Worm (Caenorhabditis elegans) whole organism, L1 larva: ENCODE measurements around the gene zig-12.

ENCODE experiments used
- C16A3.4 ChIP-seq: fragments of 150-350 bp; optimal IDR thresholded peaks from 2 replicates; lab custom pipeline; 2014; ENCODE audit warnings: missing biosample characterization, missing genetic modification characterization
- Y116A8C.19 ChIP-seq: sonication (generic microtip); optimal IDR thresholded peaks from 2 replicates; lab custom pipeline; 2016; ENCODE audit warnings: missing compliant biosample characterization, missing genetic modification characterization, borderline replicate concordance
- aha-1 ChIP-seq: fragments of 150-350 bp; optimal IDR thresholded peaks from 2 replicates; lab custom pipeline; 2014; ENCODE audit warnings: missing biosample characterization, missing genetic modification characterization
- blmp-1 ChIP-seq: fragments of 150-350 bp; optimal IDR thresholded peaks from 2 replicates; lab custom pipeline; 2014; ENCODE audit warnings: missing biosample characterization, missing genetic modification characterization
- ceh-63 ChIP-seq: fragments of 200-800 bp; sonication (Bioruptor generic); optimal IDR thresholded peaks from 2 replicates; lab custom pipeline; 2018; ENCODE audit warnings: mild to moderate bottlenecking, missing genetic modification characterization, missing compliant biosample characterization
- ceh-82 ChIP-seq, 3 experiments: fragments of 150-350 bp in 1 of 3; sonication (generic microtip) in 2 of 3; optimal IDR thresholded peaks; 2 replicates each; lab custom pipeline; 2014 to 2017; ENCODE audit warnings: missing biosample characterization in 3 of 3, missing genetic modification characterization in 3 of 3
- ceh-90 ChIP-seq: sonication (generic microtip); optimal IDR thresholded peaks from 2 replicates; lab custom pipeline; 2016; ENCODE audit warnings: missing genetic modification characterization, missing compliant biosample characterization
- ces-1 ChIP-seq: fragments of 150-350 bp; optimal IDR thresholded peaks from 2 replicates; lab custom pipeline; 2014; ENCODE audit warnings: missing biosample characterization, missing genetic modification reagents, missing genetic modification characterization
- dsc-1 ChIP-seq: sonication (generic microtip); optimal IDR thresholded peaks from 2 replicates; lab custom pipeline; 2016; ENCODE audit warnings: mild to moderate bottlenecking, missing genetic modification characterization, missing compliant biosample characterization
- elt-3 ChIP-seq, 6 experiments: fragments of 150-350 bp in 1 of 6; sonication (generic microtip); optimal IDR thresholded peaks; 2 replicates each; lab custom pipeline; 2017 to 2018; ENCODE audit warnings: missing biosample characterization in 6 of 6, missing genetic modification characterization in 6 of 6, inconsistent platforms in 1 of 6
- fkh-4 ChIP-seq: sonication (generic microtip); optimal IDR thresholded peaks from 2 replicates; lab custom pipeline; 2016; ENCODE audit warnings: missing compliant biosample characterization, missing genetic modification characterization, borderline replicate concordance
- hlh-17 ChIP-seq: fragments of 200-800 bp; sonication (Bioruptor generic); optimal IDR thresholded peaks from 2 replicates; lab custom pipeline; 2018; ENCODE audit warnings: missing genetic modification characterization, mild to moderate bottlenecking, missing compliant biosample characterization, moderate library complexity, borderline replicate concordance
- hlh-4 ChIP-seq: sonication (generic microtip); optimal IDR thresholded peaks from 2 replicates; lab custom pipeline; 2016; ENCODE audit warnings: mild to moderate bottlenecking, missing genetic modification characterization, missing compliant biosample characterization
- irx-1 ChIP-seq: sonication (generic microtip); optimal IDR thresholded peaks from 2 replicates; lab custom pipeline; 2016; ENCODE audit warnings: missing genetic modification characterization, missing compliant biosample characterization
- jun-1 ChIP-seq: fragments of 150-350 bp; optimal IDR thresholded peaks from 2 replicates; lab custom pipeline; 2014; ENCODE audit warnings: missing biosample characterization, missing genetic modification reagents, missing genetic modification characterization
- lin-14 ChIP-seq: fragments of 200-800 bp; sonication (Bioruptor generic); optimal IDR thresholded peaks from 2 replicates; lab custom pipeline; 2018; ENCODE audit warnings: mild to moderate bottlenecking, missing genetic modification characterization, moderate library complexity, missing compliant biosample characterization
- lin-15B ChIP-seq: fragments of 150-350 bp; sonication (generic microtip); optimal IDR thresholded peaks from 3 replicates; lab custom pipeline; 2014; ENCODE audit warnings: missing biosample characterization, missing genetic modification characterization
- lin-39 ChIP-seq: fragments of 150-350 bp; optimal IDR thresholded peaks from 2 replicates; lab custom pipeline; 2014; ENCODE audit warnings: missing biosample characterization, missing genetic modification reagents, missing genetic modification characterization
- lsy-2 ChIP-seq, 2 experiments: fragments of 150-350 bp; optimal IDR thresholded peaks; 2 replicates each; lab custom pipeline; 2014; ENCODE audit warnings: missing biosample characterization in 2 of 2, missing genetic modification characterization in 2 of 2
- mab-9 ChIP-seq: fragments of 200-800 bp; sonication (Bioruptor generic); IDR thresholded peaks from 2 replicates; pipeline ENCODE4 v1.3.6; 2022; ENCODE audit warnings: missing genetic modification reagents, missing genetic modification characterization, missing compliant biosample characterization
- mep-1 ChIP-seq: fragments of 150-350 bp; optimal IDR thresholded peaks from 2 replicates; lab custom pipeline; 2014; ENCODE audit warnings: missing biosample characterization, missing genetic modification characterization
- nhr-11 ChIP-seq: fragments of 150-350 bp; optimal IDR thresholded peaks from 2 replicates; lab custom pipeline; 2014; ENCODE audit warnings: missing biosample characterization, missing genetic modification characterization
- nhr-12 ChIP-seq: sonication (generic microtip); optimal IDR thresholded peaks from 2 replicates; lab custom pipeline; 2017; ENCODE audit warnings: missing biosample characterization, missing genetic modification characterization
- nhr-19 ChIP-seq: fragments of 200-800 bp; sonication (Bioruptor generic); conservative IDR thresholded peaks from 2 replicates; pipeline ENCODE4 v1.3.6; 2022; ENCODE audit warnings: missing genetic modification characterization, missing compliant biosample characterization
- nhr-20 ChIP-seq: sonication (generic microtip); optimal IDR thresholded peaks from 2 replicates; lab custom pipeline; 2016; ENCODE audit warnings: mild to moderate bottlenecking, missing genetic modification characterization, missing compliant biosample characterization
- nhr-28 ChIP-seq: fragments of 150-350 bp; optimal IDR thresholded peaks from 2 replicates; lab custom pipeline; 2014; ENCODE audit warnings: missing biosample characterization, missing genetic modification characterization
- nhr-71 ChIP-seq: sonication (generic microtip); optimal IDR thresholded peaks from 2 replicates; lab custom pipeline; 2016; ENCODE audit warnings: mild to moderate bottlenecking, missing genetic modification characterization, moderate library complexity, missing compliant biosample characterization
- nhr-76 ChIP-seq: sonication (generic microtip); optimal IDR thresholded peaks from 2 replicates; lab custom pipeline; 2017; ENCODE audit warnings: missing biosample characterization, missing genetic modification characterization
- nhr-84 ChIP-seq: sonication (generic microtip); optimal IDR thresholded peaks from 2 replicates; lab custom pipeline; 2017; ENCODE audit warnings: missing biosample characterization, missing genetic modification characterization
- nhr-85 ChIP-seq: sonication (generic microtip); peaks from one replicate; lab custom pipeline; 2016; ENCODE audit warnings: missing genetic modification characterization, inconsistent platforms, missing compliant biosample characterization
- nhr-90 ChIP-seq: sonication (generic microtip); optimal IDR thresholded peaks from 2 replicates; lab custom pipeline; 2016; ENCODE audit warnings: mild to moderate bottlenecking, missing genetic modification characterization, missing compliant biosample characterization; ENCODE audit not compliant: poor library complexity
- pag-3 ChIP-seq: sonication (generic microtip); optimal IDR thresholded peaks from 2 replicates; lab custom pipeline; 2017; ENCODE audit warnings: missing genetic modification characterization, mild to moderate bottlenecking, missing compliant biosample characterization, antibody characterized with exemption, borderline replicate concordance; ENCODE audit not compliant: insufficient read depth
- rnt-1 ChIP-seq: sonication (generic microtip); optimal IDR thresholded peaks from 2 replicates; lab custom pipeline; 2016; ENCODE audit warnings: mild to moderate bottlenecking, missing genetic modification characterization, moderate library complexity, missing compliant biosample characterization
- snpc-4 ChIP-seq: fragments of 150-350 bp; optimal IDR thresholded peaks from 2 replicates; lab custom pipeline; 2014; ENCODE audit warnings: missing biosample characterization, missing genetic modification characterization
- snu-23 ChIP-seq: sonication (generic microtip); optimal IDR thresholded peaks from 2 replicates; lab custom pipeline; 2016; ENCODE audit warnings: missing genetic modification characterization, missing compliant biosample characterization
- sox-4 ChIP-seq: sonication (generic microtip); optimal IDR thresholded peaks from 2 replicates; lab custom pipeline; 2016; ENCODE audit warnings: missing genetic modification characterization, missing compliant biosample characterization
- sup-37 ChIP-seq: fragments of 200-800 bp; sonication (Bioruptor generic); optimal IDR thresholded peaks from 2 replicates; lab custom pipeline; 2018; ENCODE audit warnings: mild to moderate bottlenecking, missing genetic modification characterization, missing compliant biosample characterization
- swsn-7 ChIP-seq: sonication (generic microtip); optimal IDR thresholded peaks from 2 replicates; lab custom pipeline; 2016; ENCODE audit warnings: missing genetic modification characterization, missing compliant biosample characterization
- tlp-1 ChIP-seq: fragments of 150-350 bp; optimal IDR thresholded peaks from 2 replicates; lab custom pipeline; 2014; ENCODE audit warnings: missing biosample characterization, missing genetic modification characterization
- unc-130 ChIP-seq: fragments of 150-350 bp; optimal IDR thresholded peaks from 2 replicates; lab custom pipeline; 2017; ENCODE audit warnings: missing biosample characterization, missing genetic modification characterization, inconsistent platforms
- unc-30 ChIP-seq: sonication (generic microtip); optimal IDR thresholded peaks from 2 replicates; lab custom pipeline; 2017; ENCODE audit warnings: missing biosample characterization, missing genetic modification characterization
- unc-86 ChIP-seq: sonication (generic microtip); optimal IDR thresholded peaks from 2 replicates; lab custom pipeline; 2016; ENCODE audit warnings: missing genetic modification characterization, missing compliant biosample characterization
- zip-4 ChIP-seq: fragments of 200-800 bp; sonication (Bioruptor generic); optimal IDR thresholded peaks from 2 replicates; lab custom pipeline; 2018; ENCODE audit warnings: mild to moderate bottlenecking, missing genetic modification characterization, moderate library complexity, missing compliant biosample characterization
- ztf-4 ChIP-seq: fragments of 150-350 bp; optimal IDR thresholded peaks from 2 replicates; lab custom pipeline; 2014; ENCODE audit warnings: missing biosample characterization, missing genetic modification characterization

zig-12 gene

DNA sequence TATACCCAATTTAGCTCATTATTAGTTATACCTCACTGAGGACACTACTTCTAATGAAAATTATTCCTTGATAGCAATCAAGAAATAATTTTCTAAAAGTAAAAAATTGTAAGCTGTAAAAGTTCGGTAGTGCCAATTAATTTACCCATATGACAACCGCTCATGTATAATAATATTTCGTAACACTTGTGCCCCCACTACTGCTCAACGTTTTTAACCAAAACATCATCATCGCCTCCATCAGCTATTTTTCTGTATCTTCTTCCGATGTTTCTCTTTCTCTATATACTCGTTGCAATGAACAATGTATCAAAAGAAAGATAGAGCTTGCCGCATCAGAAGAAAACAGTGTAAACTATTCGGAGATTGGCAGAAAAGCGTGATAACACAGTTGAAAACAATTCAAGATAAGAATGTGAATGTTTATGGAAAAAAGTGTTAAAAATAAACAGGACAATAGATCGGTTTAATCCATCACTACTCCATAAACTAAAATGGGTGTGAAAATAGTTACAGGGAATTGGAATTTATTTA lies 24.0 kb downstream of the zig-12 start:
- TF ChIP-seq snpc-4 (no peak), lin-14 (GFP tag; lab: Kevin White, UChicago) (peak; percentile 45), rnt-1 (tag; lab: Kevin White, UChicago) (peak; percentile 44), ceh-82 (tag; optimal IDR thresholded peaks at IDR 0.05; lab: Kevin White, UChicago) (peak in 1 of 3 experiments; percentile 9), nhr-71 (tag; lab: Kevin White, UChicago) (peak; percentile 20), pag-3 (tag; lab: Kevin White, UChicago) (peak; percentile 81), lin-39 (tag; lab: Kevin White, UChicago) (peak; percentile 7), lin-15B (no peak)

ce11 chrX:8789014-8789506 lies 25.4 kb downstream of the zig-12 start, which contains the start of gene unc-27:
Gene unc-27, plus strand, starts transcription at chrX:8789456.
- TF ChIP-seq elt-3 (tag; optimal IDR thresholded peaks at IDR 0.05; lab: Kevin White, UChicago) = no peak
- TF ChIP-seq pag-3 (tag; lab: Kevin White, UChicago) = peak; percentile 92
- peak; percentile 14 for TF ChIP-seq snu-23 (GFP tag; lab: Kevin White, UChicago)
- TF ChIP-seq nhr-28 (tag; lab: Kevin White, UChicago) = no peak
- peak; percentile 15 for TF ChIP-seq lin-39 (tag; lab: Kevin White, UChicago)
- peak; percentile 37 for TF ChIP-seq fkh-4 (tag; lab: Kevin White, UChicago)
- no peak for TF ChIP-seq sox-4 (tag; lab: Kevin White, UChicago)
- TF ChIP-seq lsy-2 (tag; optimal IDR thresholded peaks at IDR 0.05; lab: Kevin White, UChicago) = peak in 1 of 2 experiments; percentile 23
- no peak for TF ChIP-seq mep-1 (tag; lab: Kevin White, UChicago)
- peak; percentile 76 for TF ChIP-seq lin-14 (GFP tag; lab: Kevin White, UChicago)
- TF ChIP-seq nhr-20 (tag; lab: Kevin White, UChicago) = peak; percentile 20
- TF ChIP-seq unc-30 = no peak
- TF ChIP-seq nhr-85 (tag; lab: Kevin White, UChicago) = no peak
- peak; percentile 82 for TF ChIP-seq dsc-1 (tag; lab: Kevin White, UChicago)
- TF ChIP-seq nhr-90 (tag; lab: Kevin White, UChicago) = no peak
- TF ChIP-seq unc-86 (tag; lab: Kevin White, UChicago) = no peak
- no peak for TF ChIP-seq irx-1 (tag; lab: Kevin White, UChicago)
- no peak for TF ChIP-seq nhr-76 (tag; lab: Kevin White, UChicago)
- peak; percentile 81 for TF ChIP-seq rnt-1 (tag; lab: Kevin White, UChicago)
- no peak for TF ChIP-seq tlp-1
- TF ChIP-seq ceh-82 (tag; optimal IDR thresholded peaks at IDR 0.05; lab: Kevin White, UChicago) = no peak
- TF ChIP-seq nhr-19 (GFP tag; lab: Robert Waterston, UW) = peak; percentile 57
- peak; percentile 25 for TF ChIP-seq unc-130 (tag; lab: Kevin White, UChicago)
- TF ChIP-seq C16A3.4 (tag; lab: Kevin White, UChicago) = no peak
- peak; percentile 74 for TF ChIP-seq nhr-71 (tag; lab: Kevin White, UChicago)
- no peak for TF ChIP-seq Y116A8C.19 (tag; lab: Kevin White, UChicago)
- TF ChIP-seq snpc-4 = no peak

DNA sequence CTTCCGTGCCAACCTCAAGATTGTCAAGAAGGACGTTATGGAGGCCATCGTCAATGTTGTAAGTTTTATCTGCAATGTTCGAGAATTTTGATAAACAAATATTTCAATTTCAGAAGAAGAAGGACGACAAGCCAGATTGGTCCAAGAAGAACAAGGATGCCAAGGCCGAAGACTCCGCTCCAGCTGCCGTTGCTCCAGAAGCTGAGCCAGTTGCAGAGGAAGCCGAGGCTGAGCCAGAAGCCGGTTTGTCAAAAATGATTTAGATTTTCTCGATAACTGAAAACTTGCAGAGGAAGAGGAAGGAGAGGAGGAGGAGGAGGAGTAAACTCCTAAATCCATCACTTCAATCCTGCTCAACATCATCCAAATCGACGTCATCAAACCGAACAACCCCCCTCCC lies 26.4 kb downstream of the zig-12 start:
- TF ChIP-seq unc-30 (no peak), hlh-17 (GFP tag; lab: Kevin White, UChicago) (no peak), pag-3 (tag; lab: Kevin White, UChicago) (no peak), jun-1 (tag; lab: Kevin White, UChicago) (no peak), ceh-63 (no peak), sox-4 (tag; lab: Kevin White, UChicago) (no peak), ztf-4 (tag; lab: Kevin White, UChicago) (no peak), ces-1 (no peak), ceh-82 (tag; optimal IDR thresholded peaks at IDR 0.05; lab: Kevin White, UChicago) (no peak)

ce11 chrX:8791821-8792220 lies 28.1 kb downstream of the zig-12 start, which contains the start of gene chup-1:
Gene chup-1, plus strand, starts transcription at chrX:8792160.
- TF ChIP-seq snpc-4 = no peak
- TF ChIP-seq hlh-4 (tag; lab: Kevin White, UChicago) = no peak
- TF ChIP-seq ceh-90 (tag; lab: Kevin White, UChicago) = no peak
- no peak for TF ChIP-seq swsn-7 (tag; lab: Kevin White, UChicago)
- TF ChIP-seq nhr-76 (tag; lab: Kevin White, UChicago) = no peak
- TF ChIP-seq rnt-1 (tag; lab: Kevin White, UChicago) = peak; percentile 44
- no peak for TF ChIP-seq nhr-12 (tag; lab: Kevin White, UChicago)
- no peak for TF ChIP-seq jun-1 (tag; lab: Kevin White, UChicago)
- no peak for TF ChIP-seq sup-37 (GFP tag; lab: Kevin White, UChicago)
- TF ChIP-seq blmp-1 = peak; percentile 73
- TF ChIP-seq unc-130 (tag; lab: Kevin White, UChicago) = no peak
- no peak for TF ChIP-seq nhr-11 (tag; lab: Kevin White, UChicago)
- TF ChIP-seq mab-9 (GFP tag; lab: Robert Waterston, UW) = no peak
- TF ChIP-seq nhr-84 = no peak
- no peak for TF ChIP-seq nhr-90 (tag; lab: Kevin White, UChicago)
- no peak for TF ChIP-seq zip-4 (GFP tag; lab: Kevin White, UChicago)
- TF ChIP-seq aha-1 = no peak
